Worm (Caenorhabditis elegans): ENCODE measurements around the gene F43C11.16.

DNA sequence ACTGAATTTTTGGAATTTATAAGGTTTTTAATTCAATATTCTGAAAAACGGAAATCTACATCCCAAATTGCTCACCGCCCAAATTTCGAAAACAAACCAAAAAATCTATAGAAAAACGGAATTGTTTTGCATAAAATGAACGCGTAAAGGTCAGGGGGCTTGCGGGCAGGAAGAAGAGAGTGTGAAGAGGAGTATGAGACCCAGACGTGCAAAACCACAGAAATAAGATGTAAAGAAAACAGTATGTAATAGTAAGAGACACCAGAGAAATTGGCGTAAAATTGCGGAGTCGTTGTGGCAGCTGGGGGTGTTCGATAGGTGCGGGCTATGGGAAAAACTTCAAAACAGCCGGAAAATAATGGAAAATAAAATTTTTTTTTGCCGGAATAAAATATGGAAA is 18.9 kb downstream of the F43C11.16 start:
- no peak for TF ChIP-seq dao-5 (tag; optimal IDR thresholded peaks at IDR 0.05)
- TF ChIP-seq him-1 (tag; optimal IDR thresholded peaks at IDR 0.05), result no peak
